Fruit fly (Drosophila melanogaster): ENCODE data around the gene Ran.

- TF ChIP-seq Pif1A (GFP tag; optimal IDR thresholded peaks at IDR 0.05) (no peak), EcR (GFP tag; optimal IDR thresholded peaks at IDR 0.05) (no peak), rn (GFP tag; IDR thresholded peaks at IDR 0.05) (no peak), CG9948 (tag; optimal IDR thresholded peaks at IDR 0.05) (no peak), CG13204 (GFP tag; optimal IDR thresholded peaks at IDR 0.05) (no peak), Snoo (tag; optimal IDR thresholded peaks at IDR 0.05) (no peak), CG12605 (GFP tag; IDR thresholded peaks at IDR 0.05) (no peak), CG8301 (tag; optimal IDR thresholded peaks at IDR 0.05) (no peak), Pif1B (GFP tag; optimal IDR thresholded peaks at IDR 0.05) (no peak), CG15710 (tag; optimal IDR thresholded peaks at IDR 0.05) (no peak), Ets98B (GFP tag; IDR thresholded peaks at IDR 0.05) (no peak), CG4496 (GFP tag; IDR thresholded peaks at IDR 0.05) (no peak)
Measured at dm6 chrX:11170578-11170977, 22.1 kb upstream of the Ran start, which contains the start of gene CG1394.
